Fruit fly (Drosophila melanogaster): ENCODE data around the gene CG43732.

The CG43732 gene

DNA sequence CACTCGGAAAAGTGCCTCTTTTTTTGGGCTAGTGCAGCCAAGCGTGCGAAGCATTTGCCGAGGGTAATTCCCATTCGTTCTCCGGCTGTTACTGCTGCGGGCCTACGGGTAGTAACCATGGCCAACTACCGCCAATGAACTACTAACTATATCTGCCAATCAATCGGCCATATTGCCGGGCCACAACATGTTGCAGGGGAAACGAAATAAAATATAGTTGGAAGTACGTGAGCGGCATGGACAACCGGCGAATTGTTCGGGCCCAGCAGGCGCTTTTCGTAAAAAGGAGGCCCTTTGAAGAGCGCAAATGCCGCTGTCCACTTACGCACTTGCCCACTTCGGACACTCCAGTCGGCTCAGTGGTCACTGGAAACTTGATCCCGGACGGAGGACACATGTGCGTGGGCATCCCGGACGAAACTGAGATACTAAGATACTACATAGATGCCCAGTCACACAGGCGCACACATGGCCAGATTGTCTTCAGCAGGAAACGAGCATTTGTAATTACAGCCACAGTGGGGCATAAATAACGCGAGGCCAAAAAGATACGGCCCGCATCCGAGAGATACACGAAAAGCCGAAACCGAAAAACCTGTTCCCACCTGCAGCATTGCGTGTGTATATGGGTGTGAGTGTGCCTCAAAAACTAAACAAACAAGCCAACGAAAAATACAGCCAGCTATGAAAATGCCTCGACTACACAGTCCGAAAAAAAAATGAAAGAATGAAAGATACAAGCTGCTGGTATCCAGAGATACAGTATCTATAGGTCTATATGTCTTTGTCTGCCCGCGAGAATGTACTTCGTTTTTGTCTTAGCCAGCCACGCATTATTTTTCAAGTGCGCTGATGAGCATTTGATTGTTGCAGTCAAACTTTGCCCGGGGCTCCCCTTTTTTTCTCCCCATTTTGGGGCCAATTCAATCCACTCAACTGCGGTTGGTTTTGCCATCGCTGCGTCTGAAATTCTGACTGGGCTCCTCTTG lies 37.7 kb downstream of the CG43732 start (continued):
- peak; percentile 35 for TF ChIP-seq CG14710 (tag; optimal IDR thresholded peaks at IDR 0.05)
- peak; percentile 3 for TF ChIP-seq CG1602 (GFP tag; optimal IDR thresholded peaks at IDR 0.05)
- TF ChIP-seq Trl (optimal IDR thresholded peaks at IDR 0.05) = no peak
- no peak for TF ChIP-seq Trl (GFP tag; optimal IDR thresholded peaks at IDR 0.05)
- 0 out of 2 replicates have a peak, but pooled peaks have one; percentile 11 for TF ChIP-seq Xrp1 (GFP tag; IDR thresholded peaks at IDR 0.05)
- TF ChIP-seq Fer1 (GFP tag; optimal IDR thresholded peaks at IDR 0.05) = peak; percentile 42
- TF ChIP-seq CG31365 (tag; optimal IDR thresholded peaks at IDR 0.05) = no peak
- TF ChIP-seq CG15269 (tag; optimal IDR thresholded peaks at IDR 0.05) = peak; percentile 32
- TF ChIP-seq CG14965 (GFP tag; optimal IDR thresholded peaks at IDR 0.05; ENCODE audit: borderline replicate concordance) = peak; percentile 30
- TF ChIP-seq bab2 (GFP tag; optimal IDR thresholded peaks at IDR 0.05) = no peak
- no peak for TF ChIP-seq unpg (GFP tag; optimal IDR thresholded peaks at IDR 0.05)
- peak; percentile 28; the same call in 1 of the 2 replicates for TF ChIP-seq CG32772 (GFP tag; IDR thresholded peaks at IDR 0.05)
- no peak for TF ChIP-seq Bteb2 (GFP tag; optimal IDR thresholded peaks at IDR 0.05)
- TF ChIP-seq CG16813 (GFP tag; IDR thresholded peaks at IDR 0.05; ENCODE audit: partially characterized antibody) = no peak
- no peak for TF ChIP-seq CG11456 (GFP tag; IDR thresholded peaks at IDR 0.05)
- TF ChIP-seq CG2199 (GFP tag; IDR thresholded peaks at IDR 0.05) = peak; percentile 92
- peak; percentile 23 for TF ChIP-seq CG12391 (tag; optimal IDR thresholded peaks at IDR 0.05)
- no peak for TF ChIP-seq Mad (GFP tag; optimal IDR thresholded peaks at IDR 0.05)
- no peak for TF ChIP-seq Awh (GFP tag; IDR thresholded peaks at IDR 0.05)
- no peak for TF ChIP-seq CG15073 (GFP tag; optimal IDR thresholded peaks at IDR 0.05)
- TF ChIP-seq cg (GFP tag; optimal IDR thresholded peaks at IDR 0.05) = peak; percentile 63
- peak; percentile 75 for TF ChIP-seq kni (GFP tag; optimal IDR thresholded peaks at IDR 0.05)
- no peak for TF ChIP-seq prd (optimal IDR thresholded peaks at IDR 0.05)
- peak; percentile 29; the same call in 1 of the 3 replicates for TF ChIP-seq prd (GFP tag; IDR thresholded peaks at IDR 0.05)
- TF ChIP-seq chinmo (GFP tag; IDR thresholded peaks at IDR 0.05; ENCODE audit: partially characterized antibody) = 0 out of 4 replicates have a peak, but pooled peaks have one; percentile 59
- TF ChIP-seq CG10147 (GFP tag; optimal IDR thresholded peaks at IDR 0.05) = no peak
- peak; percentile 34 for TF ChIP-seq sqz (GFP tag; optimal IDR thresholded peaks at IDR 0.05)
- no peak for TF ChIP-seq org-1 (GFP tag; optimal IDR thresholded peaks at IDR 0.05)
- TF ChIP-seq stc (GFP tag; IDR thresholded peaks at IDR 0.05) = peak; percentile 45; the same call in 1 of the 2 replicates
- no peak for TF ChIP-seq CG9876 (GFP tag; optimal IDR thresholded peaks at IDR 0.05)
- no peak for TF ChIP-seq crol (GFP tag; IDR thresholded peaks at IDR 0.05)
- no peak for TF ChIP-seq emc (GFP tag; optimal IDR thresholded peaks at IDR 0.05)
- no peak for TF ChIP-seq Spps (tag; optimal IDR thresholded peaks at IDR 0.05)
- no peak for TF ChIP-seq gce (GFP tag; IDR thresholded peaks at IDR 0.05)
- no peak for TF ChIP-seq zen2 (GFP tag; IDR thresholded peaks at IDR 0.05; ENCODE audit: partially characterized antibody)
- TF ChIP-seq dati (GFP tag; IDR thresholded peaks at IDR 0.05) = no peak
- peak; percentile 6 for TF ChIP-seq NfI (GFP tag; optimal IDR thresholded peaks at IDR 0.05)
- peak; percentile 25 for TF ChIP-seq CG8924 (tag; optimal IDR thresholded peaks at IDR 0.05)
- TF ChIP-seq CG17359 (tag; optimal IDR thresholded peaks at IDR 0.05) = peak; percentile 41
- TF ChIP-seq CG6175 (GFP tag; IDR thresholded peaks at IDR 0.05) = no peak; the same call in 2 of the 3 replicates
- peak; percentile 4 for TF ChIP-seq CG12744 (GFP tag; optimal IDR thresholded peaks at IDR 0.05)
- TF ChIP-seq CG18262 (tag; optimal IDR thresholded peaks at IDR 0.05) = peak; percentile 36
- no peak for TF ChIP-seq CG15479 (GFP tag; optimal IDR thresholded peaks at IDR 0.05)
- TF ChIP-seq ranshi (GFP tag; IDR thresholded peaks at IDR 0.05) = peak; percentile 3; the same call in 1 of the 2 replicates
- TF ChIP-seq Ssrp (tag; optimal IDR thresholded peaks at IDR 0.05) = no peak
- no peak for TF ChIP-seq tna (GFP tag; IDR thresholded peaks at IDR 0.05; ENCODE audit: partially characterized antibody)
- peak; percentile 72 for TF ChIP-seq CG10543 (GFP tag; optimal IDR thresholded peaks at IDR 0.05)
- peak; percentile 57 for TF ChIP-seq gcm (GFP tag; optimal IDR thresholded peaks at IDR 0.05)
